Fruit fly (Drosophila melanogaster) whole organism, embryonic: ENCODE results near the gene CG12992.
A peak's percentile ranks its signal among the peaks of the same experiment; 100 is the strongest.

ENCODE experiments used
- Antp ChIP-seq: fragments of 200-800 bp; sonication (Bioruptor generic); optimal IDR thresholded peaks from 3 replicates; lab custom pipeline; 2016; ENCODE audit warnings: missing biosample characterization, missing genetic modification characterization
- Blimp-1 ChIP-seq: fragments of 200-800 bp; sonication (Bioruptor generic); optimal IDR thresholded peaks from 3 replicates; lab custom pipeline; 2018; ENCODE audit warnings: missing biosample characterization, missing genetic modification characterization, mild to moderate bottlenecking, moderate library complexity, missing genetic modification reagents
- C15 ChIP-seq: fragments of 200-800 bp; sonication (Bioruptor generic); IDR thresholded peaks from 3 replicates; pipeline ENCODE4 v1.3.6; 2022; ENCODE audit warnings: missing biosample characterization, missing genetic modification characterization
- CG11398 ChIP-seq: fragments of 200-800 bp; sonication (Bioruptor generic); optimal IDR thresholded peaks from 2 replicates; lab custom pipeline; 2016; ENCODE audit warnings: missing biosample characterization, missing genetic modification characterization
- CG12769 ChIP-seq: fragments of 200-800 bp; sonication (Bioruptor generic); optimal IDR thresholded peaks from 2 replicates; lab custom pipeline; 2019; ENCODE audit warnings: missing biosample characterization, mild to moderate bottlenecking, missing genetic modification characterization, moderate library complexity
- CG13894 ChIP-seq: fragments of 200-800 bp; sonication (Bioruptor generic); optimal IDR thresholded peaks from 3 replicates; lab custom pipeline; 2018; ENCODE audit warnings: missing biosample characterization, mild to moderate bottlenecking, missing genetic modification characterization, moderate library complexity
- CG18262 ChIP-seq: fragments of 200-800 bp; optimal IDR thresholded peaks from 3 replicates; lab custom pipeline; 2019; ENCODE audit warnings: missing biosample characterization, mild to moderate bottlenecking, missing genetic modification characterization, moderate library complexity
- CG18599 ChIP-seq: fragments of 200-800 bp; sonication (Bioruptor generic); optimal IDR thresholded peaks from 3 replicates; lab custom pipeline; 2017; ENCODE audit warnings: missing biosample characterization, missing genetic modification characterization, mild to moderate bottlenecking, moderate library complexity, missing genetic modification reagents
- CG34422 ChIP-seq: fragments of 200-800 bp; sonication (Bioruptor generic); IDR thresholded peaks from 3 replicates; pipeline ENCODE4 v1.3.6; 2022; ENCODE audit warnings: missing biosample characterization, missing genetic modification characterization
- CG3995 ChIP-seq: fragments of 200-800 bp; sonication (Bioruptor generic); optimal IDR thresholded peaks from 3 replicates; lab custom pipeline; 2016; ENCODE audit warnings: missing biosample characterization, missing genetic modification characterization
- CG5245 ChIP-seq: fragments of 200-800 bp; sonication (Bioruptor generic); optimal IDR thresholded peaks from 3 replicates; lab custom pipeline; 2016; ENCODE audit warnings: missing biosample characterization, missing genetic modification characterization
- CG6272 ChIP-seq: fragments of 200-800 bp; sonication (Bioruptor generic); IDR thresholded peaks from 2 replicates; pipeline ENCODE4 v1.3.6; 2022; ENCODE audit warnings: missing biosample characterization, missing genetic modification characterization
- CG6791 ChIP-seq: fragments of 200-800 bp; sonication (Bioruptor generic); IDR thresholded peaks from 3 replicates; pipeline ENCODE4 v1.3.6; 2022; ENCODE audit warnings: missing biosample characterization, missing genetic modification characterization; ENCODE audit not compliant: partially characterized antibody
- CG7271 ChIP-seq: fragments of 200-800 bp; sonication (Bioruptor generic); optimal IDR thresholded peaks from 2 replicates; lab custom pipeline; 2018; ENCODE audit warnings: missing biosample characterization, mild to moderate bottlenecking, missing genetic modification characterization, moderate library complexity
- CG8765 ChIP-seq: fragments of 200-800 bp; sonication (Bioruptor generic); IDR thresholded peaks from 2 replicates; pipeline ENCODE4 v1.3.6; 2022; ENCODE audit warnings: missing biosample characterization, missing genetic modification characterization
- CG9437 ChIP-seq: fragments of 200-800 bp; sonication (Bioruptor generic); optimal IDR thresholded peaks from 2 replicates; lab custom pipeline; 2018; ENCODE audit warnings: missing biosample characterization, mild to moderate bottlenecking, missing genetic modification characterization
- CG9932 ChIP-seq: fragments of 200-800 bp; sonication (Bioruptor generic); IDR thresholded peaks from 2 replicates; pipeline ENCODE4 v1.3.6; 2022; ENCODE audit warnings: missing biosample characterization, missing genetic modification characterization
- CkIIα-i1 ChIP-seq: fragments of 200-800 bp; sonication (Bioruptor generic); IDR thresholded peaks from 2 replicates; pipeline ENCODE4 v1.3.6; 2022; ENCODE audit warnings: missing biosample characterization, missing genetic modification characterization
- CoRest ChIP-seq: fragments of 200-800 bp; sonication (Bioruptor generic); optimal IDR thresholded peaks from 3 replicates; lab custom pipeline; 2018; ENCODE audit warnings: missing biosample characterization, mild to moderate bottlenecking, missing genetic modification characterization, moderate library complexity
- Hr3 ChIP-seq: fragments of 200-800 bp; sonication (Bioruptor generic); optimal IDR thresholded peaks from 3 replicates; lab custom pipeline; 2016; ENCODE audit warnings: missing biosample characterization, missing genetic modification characterization
- Hr39 ChIP-seq: fragments of >200 bp; optimal IDR thresholded peaks from 2 replicates; lab custom pipeline; 2017
- Hr51 ChIP-seq, 2 experiments: fragments of 200-800 bp; sonication (Bioruptor generic); optimal IDR thresholded peaks; 2 replicates in 1 of 2; 3 replicates in 1 of 2; lab custom pipeline; 2016 to 2018; ENCODE audit warnings: missing biosample characterization in 2 of 2, missing genetic modification characterization in 2 of 2, mild to moderate bottlenecking in 1 of 2, moderate library complexity in 1 of 2
- Max ChIP-seq: fragments of 200-800 bp; sonication (Bioruptor generic); optimal IDR thresholded peaks from 2 replicates; lab custom pipeline; 2016; ENCODE audit warnings: missing biosample characterization, mild to moderate bottlenecking, missing genetic modification characterization
- Med ChIP-seq: fragments of 200-800 bp; sonication (Bioruptor generic); peaks from one replicate; lab custom pipeline; 2016; ENCODE audit warnings: missing biosample characterization, missing genetic modification characterization, mild to moderate bottlenecking, inconsistent platforms, moderate library complexity
- Nf-YB ChIP-seq: fragments of 200-800 bp; sonication (Bioruptor generic); optimal IDR thresholded peaks from 3 replicates; lab custom pipeline; 2019; ENCODE audit warnings: missing biosample characterization, mild to moderate bottlenecking, missing genetic modification characterization, moderate library complexity
- Opbp ChIP-seq: fragments of 200-800 bp; sonication (Bioruptor generic); IDR thresholded peaks from 3 replicates; pipeline ENCODE4 v1.3.6; 2022; ENCODE audit warnings: missing biosample characterization, missing genetic modification characterization; ENCODE audit not compliant: partially characterized antibody
- PHDP ChIP-seq: fragments of 200-800 bp; sonication (Bioruptor generic); optimal IDR thresholded peaks from 3 replicates; lab custom pipeline; 2018; ENCODE audit warnings: missing biosample characterization, mild to moderate bottlenecking, missing genetic modification characterization, moderate library complexity
- Poxn ChIP-seq: fragments of 200-800 bp; sonication (Bioruptor generic); IDR thresholded peaks from 2 replicates; pipeline ENCODE4 v1.3.6; 2022; ENCODE audit warnings: missing biosample characterization, missing genetic modification characterization
- Sox102F ChIP-seq: fragments of 200-800 bp; sonication (Bioruptor generic); optimal IDR thresholded peaks from 2 replicates; lab custom pipeline; 2018; ENCODE audit warnings: missing biosample characterization, mild to moderate bottlenecking, missing genetic modification characterization, moderate library complexity
- Tbp ChIP-seq: fragments of >200 bp; optimal IDR thresholded peaks from 2 replicates; lab custom pipeline; 2018; ENCODE audit warnings: missing biosample characterization, missing genetic modification characterization
- Usf ChIP-seq: fragments of 200-800 bp; sonication (Bioruptor generic); optimal IDR thresholded peaks from 2 replicates; lab custom pipeline; 2017; ENCODE audit warnings: missing genotype, missing biosample characterization, missing genetic modification characterization
- ase ChIP-seq: fragments of 200-800 bp; sonication (Bioruptor generic); IDR thresholded peaks from 3 replicates; pipeline ENCODE4 v1.3.6; 2022; ENCODE audit warnings: missing biosample characterization, missing genetic modification characterization
- ash1 ChIP-seq: fragments of 200-800 bp; sonication (Bioruptor generic); optimal IDR thresholded peaks from 2 replicates; lab custom pipeline; 2018; ENCODE audit warnings: missing biosample characterization, mild to moderate bottlenecking, missing genetic modification characterization
- cg ChIP-seq: fragments of 200-800 bp; sonication (Bioruptor generic); optimal IDR thresholded peaks from 3 replicates; lab custom pipeline; 2019; ENCODE audit warnings: missing biosample characterization, mild to moderate bottlenecking, missing genetic modification characterization, moderate library complexity
- chm ChIP-seq: fragments of 200-800 bp; sonication (Bioruptor generic); IDR thresholded peaks from 2 replicates; pipeline ENCODE4 v1.3.6; 2022; ENCODE audit warnings: missing biosample characterization, missing genetic modification characterization
- crc ChIP-seq: fragments of 200-800 bp; sonication (Bioruptor generic); optimal IDR thresholded peaks from 2 replicates; lab custom pipeline; 2016; ENCODE audit warnings: missing biosample characterization, missing genetic modification characterization
- ems ChIP-seq: fragments of 200-800 bp; sonication (Bioruptor generic); optimal IDR thresholded peaks from 3 replicates; lab custom pipeline; 2016; ENCODE audit warnings: missing biosample characterization, missing genetic modification characterization
- gt ChIP-seq: fragments of 200-800 bp; sonication (Bioruptor generic); IDR thresholded peaks from 2 replicates; pipeline ENCODE4 v1.3.6; 2022; ENCODE audit warnings: missing biosample characterization, missing genetic modification characterization
- her ChIP-seq: fragments of 200-800 bp; sonication (Bioruptor generic); optimal IDR thresholded peaks from 2 replicates; lab custom pipeline; 2016; ENCODE audit warnings: missing biosample characterization, missing genetic modification characterization
- nmo ChIP-seq: fragments of 200-800 bp; sonication (Bioruptor generic); optimal IDR thresholded peaks from 2 replicates; lab custom pipeline; 2018; ENCODE audit warnings: missing biosample characterization, mild to moderate bottlenecking, missing genetic modification characterization, moderate library complexity
- onecut ChIP-seq: fragments of 200-800 bp; sonication (Bioruptor generic); IDR thresholded peaks from 2 replicates; pipeline ENCODE4 v1.3.6; 2022; ENCODE audit warnings: missing biosample characterization, missing genetic modification characterization
- otp ChIP-seq: fragments of 200-800 bp; sonication (Bioruptor generic); IDR thresholded peaks from 3 replicates; pipeline ENCODE4, ENCODE4 v1.3.6; 2022; ENCODE audit warnings: missing biosample characterization, missing genetic modification characterization
- prd ChIP-seq, 3 experiments: fragments of >200 bp in 2 of 3; fragments of 200-800 bp in 1 of 3; sonication (Bioruptor generic) in 1 of 3; optimal IDR thresholded peaks in 2 of 3; IDR thresholded peaks in 1 of 3; 2 replicates in 2 of 3; 3 replicates in 1 of 3; pipeline versions ENCODE4 v1.3.6 to Lab custom; 2017 to 2022; ENCODE audit warnings: missing biosample characterization in 1 of 3, missing genetic modification characterization in 1 of 3
- pzg ChIP-seq: fragments of 200-800 bp; sonication (Bioruptor generic); optimal IDR thresholded peaks from 3 replicates; lab custom pipeline; 2018; ENCODE audit warnings: missing biosample characterization, mild to moderate bottlenecking, missing genetic modification characterization, moderate library complexity
- sens-2 ChIP-seq: fragments of 200-800 bp; sonication (Bioruptor generic); IDR thresholded peaks from 2 replicates; pipeline ENCODE4 v1.3.6; 2022; ENCODE audit warnings: missing biosample characterization, missing genetic modification characterization
- slou ChIP-seq: fragments of 200-800 bp; sonication (Bioruptor generic); optimal IDR thresholded peaks from 3 replicates; lab custom pipeline; 2016; ENCODE audit warnings: missing biosample characterization, missing genetic modification characterization
- so ChIP-seq: fragments of 200-800 bp; sonication (Bioruptor generic); IDR thresholded peaks from 3 replicates; pipeline ENCODE4 v1.3.6; 2022; ENCODE audit warnings: missing biosample characterization, missing genetic modification characterization
- sob ChIP-seq: fragments of 200-800 bp; sonication (Bioruptor generic); IDR thresholded peaks from 2 replicates; pipeline ENCODE4 v1.3.6; 2022; ENCODE audit warnings: missing biosample characterization, missing genetic modification characterization
- twi ChIP-seq: fragments of 200-800 bp; optimal IDR thresholded peaks from 2 replicates; lab custom pipeline; 2019; ENCODE audit warnings: missing biosample characterization, mild to moderate bottlenecking, missing genetic modification characterization, moderate library complexity
- zen ChIP-seq: fragments of 200-800 bp; sonication (Bioruptor generic); optimal IDR thresholded peaks from 3 replicates; lab custom pipeline; 2018; ENCODE audit warnings: missing biosample characterization, mild to moderate bottlenecking, missing genetic modification characterization, moderate library complexity

Gene CG12992

DNA sequence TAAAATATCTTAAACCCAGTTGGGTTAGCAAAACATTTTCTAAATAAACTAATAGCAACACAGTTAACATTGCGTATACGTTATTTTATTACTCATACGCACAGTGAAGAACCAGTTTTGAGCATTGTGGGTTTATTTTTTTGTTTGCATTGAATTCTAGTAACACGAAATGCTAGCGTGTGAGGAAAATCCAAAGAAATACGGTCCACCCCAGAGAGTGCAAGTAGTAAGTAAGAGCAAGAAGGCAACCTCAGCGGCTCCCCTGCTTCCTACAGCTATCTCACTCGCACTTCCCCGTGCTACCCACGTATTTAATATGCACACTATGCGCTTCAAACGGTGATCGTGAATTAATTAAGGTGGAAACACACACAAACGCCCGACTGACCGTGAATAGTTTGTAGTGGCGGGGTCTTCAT, 36.3 kb downstream of the CG12992 start (continued):
- TF ChIP-seq CG18599 (GFP tag; lab: Kevin White, UChicago), result peak; percentile 92
- TF ChIP-seq nmo (GFP tag; lab: Kevin White, UChicago), result peak; percentile 91
- TF ChIP-seq zen, result peak; percentile 62
- TF ChIP-seq CG9932 (GFP tag; lab: Robert Waterston, UW), result peak; percentile 71
- peak; percentile 57; the same call in 2 of the 3 replicates for TF ChIP-seq ase (GFP tag; lab: Robert Waterston, UW)
- peak; percentile 98 for TF ChIP-seq Med (GFP tag; lab: Kevin White, UChicago)
- peak; percentile 38 for TF ChIP-seq ash1 (GFP tag; lab: Kevin White, UChicago)
- TF ChIP-seq Usf, result peak; percentile 58
- TF ChIP-seq CG7271 (tag; lab: Kevin White, UChicago), result no peak
- TF ChIP-seq Hr51 (GFP tag; optimal IDR thresholded peaks at IDR 0.05; lab: Kevin White, UChicago), result peak; percentile 74 to 96
- no peak for TF ChIP-seq Opbp (GFP tag; lab: Robert Waterston, UW)
- TF ChIP-seq onecut (GFP tag; lab: Robert Waterston, UW), result peak; percentile 75
- TF ChIP-seq so (GFP tag; lab: Robert Waterston, UW), result peak; percentile 80
- peak; percentile 78 for TF ChIP-seq CG13894 (tag; lab: Kevin White, UChicago)
- peak; percentile 80 for TF ChIP-seq ems (GFP tag; lab: Kevin White, UChicago)
- peak; percentile 58 for TF ChIP-seq twi (tag; lab: Kevin White, UChicago)
- TF ChIP-seq her (GFP tag; lab: Kevin White, UChicago), result peak; percentile 89
- TF ChIP-seq C15, result 0 out of 3 replicates have a peak, but pooled peaks have one; percentile 42
- TF ChIP-seq Blimp-1 (GFP tag; lab: Kevin White, UChicago), result peak; percentile 85
- peak; percentile 91 for TF ChIP-seq CoRest (tag; lab: Kevin White, UChicago)
- TF ChIP-seq CG5245 (GFP tag; lab: Kevin White, UChicago), result peak; percentile 74
- peak; percentile 61 for TF ChIP-seq chm (GFP tag; lab: Robert Waterston, UW)
- peak; percentile 90 for TF ChIP-seq Sox102F (GFP tag; lab: Kevin White, UChicago)
- TF ChIP-seq sens-2 (GFP tag; lab: Robert Waterston, UW), result no peak; the same call in 1 of the 2 replicates
- peak; percentile 67 for TF ChIP-seq Nf-YB
- TF ChIP-seq sob, result peak; percentile 65
- TF ChIP-seq Max, result peak; percentile 77
- TF ChIP-seq CG8765 (GFP tag; lab: Robert Waterston, UW), result peak; percentile 16; the same call in 1 of the 2 replicates
- TF ChIP-seq cg, result peak; percentile 26
- no peak for TF ChIP-seq Hr39
- TF ChIP-seq CG12769, result peak; percentile 90
- peak; percentile 40 for TF ChIP-seq CG11398
- peak; percentile 86 for TF ChIP-seq CG9437 (GFP tag; lab: Kevin White, UChicago)
- TF ChIP-seq CG34422, result peak; percentile 81; the same call in 2 of the 3 replicates
- TF ChIP-seq Tbp (GFP tag; lab: Kevin White, UChicago), result no peak
- TF ChIP-seq CG6272 (GFP tag; lab: Robert Waterston, UW), result peak; percentile 53
- TF ChIP-seq pzg, result peak; percentile 9
- TF ChIP-seq CG3995, result peak; percentile 70
- TF ChIP-seq Antp (GFP tag; lab: Kevin White, UChicago), result peak; percentile 73
- TF ChIP-seq prd (optimal IDR thresholded peaks at IDR 0.05; lab: Kevin White, UChicago), result no peak
- TF ChIP-seq prd (GFP tag; IDR thresholded peaks at IDR 0.05; lab: Robert Waterston, UW), result peak; percentile 77
- peak; percentile 61 for TF ChIP-seq slou
- no peak for TF ChIP-seq CG6791 (GFP tag; lab: Robert Waterston, UW)
- peak; percentile 84 for TF ChIP-seq CG18262 (tag; lab: Kevin White, UChicago)
- TF ChIP-seq gt (GFP tag; lab: Robert Waterston, UW), result no peak
- peak; percentile 71 for TF ChIP-seq crc (GFP tag; lab: Kevin White, UChicago)
- peak; percentile 50; the same call in 1 of the 2 replicates for TF ChIP-seq Poxn (GFP tag; lab: Robert Waterston, UW)
- TF ChIP-seq otp, result 0 out of 3 replicates have a peak, but pooled peaks have one; percentile 44
- peak; percentile 93 for TF ChIP-seq PHDP
- peak; percentile 66 for TF ChIP-seq Hr3 (GFP tag; lab: Kevin White, UChicago)
- TF ChIP-seq CkIIα-i1 (GFP tag; lab: Robert Waterston, UW), result no peak
